Worm (Caenorhabditis elegans): ENCODE results near the gene cest-9.2.

cest-9.2 gene

ce11 chrX:12185847-12186559, 35.9 kb upstream of the cest-9.2 start:
- TF ChIP-seq unc-62 (GFP tag; optimal IDR thresholded peaks at IDR 0.05) = no peak

- TF ChIP-seq unc-62 (GFP tag; optimal IDR thresholded peaks at IDR 0.05) = no peak
These were observed 35.3 kb upstream of the cest-9.2 start for ce11 chrX:12186592-12186991.

ce11 chrX:12188280-12189071, 33.4 kb upstream of the cest-9.2 start:
- no peak for TF ChIP-seq unc-62 (GFP tag; optimal IDR thresholded peaks at IDR 0.05)

- TF ChIP-seq unc-62 (GFP tag; optimal IDR thresholded peaks at IDR 0.05) = no peak
These were observed 24.6 kb upstream of the cest-9.2 start for ce11 chrX:12197367-12197766.

- TF ChIP-seq unc-62 (GFP tag; optimal IDR thresholded peaks at IDR 0.05) = no peak
These were observed 23.6 kb upstream of the cest-9.2 start for ce11 chrX:12198298-12198697.

ce11 chrX:12200577-12200976, 21.3 kb upstream of the cest-9.2 start:
- no peak for TF ChIP-seq unc-62 (GFP tag; optimal IDR thresholded peaks at IDR 0.05)

- TF ChIP-seq unc-62 (GFP tag; optimal IDR thresholded peaks at IDR 0.05) = no peak
These were observed 20.5 kb upstream of the cest-9.2 start for ce11 chrX:12201435-12201834.

- TF ChIP-seq unc-62 (GFP tag; optimal IDR thresholded peaks at IDR 0.05) = no peak
These were observed 20.1 kb upstream of the cest-9.2 start for ce11 chrX:12201840-12202239.

- no peak for TF ChIP-seq unc-62 (GFP tag; optimal IDR thresholded peaks at IDR 0.05)
These were observed 17.6 kb upstream of the cest-9.2 start for ce11 chrX:12204334-12204733.

ce11 chrX:12205478-12206059, 16.3 kb upstream of the cest-9.2 start:
- no peak for TF ChIP-seq unc-62 (GFP tag; optimal IDR thresholded peaks at IDR 0.05)

- no peak for TF ChIP-seq unc-62 (GFP tag; optimal IDR thresholded peaks at IDR 0.05)
These were observed 14.8 kb upstream of the cest-9.2 start for ce11 chrX:12207078-12207477.

- no peak for TF ChIP-seq unc-62 (GFP tag; optimal IDR thresholded peaks at IDR 0.05)
These were observed 11.5 kb upstream of the cest-9.2 start for ce11 chrX:12210145-12211032.

ce11 chrX:12212801-12213200, 9.1 kb upstream of the cest-9.2 start, which contains the start of gene cab-1:
cab-1 (minus strand) TSS chrX:12212901.
- no peak for TF ChIP-seq unc-62 (GFP tag; optimal IDR thresholded peaks at IDR 0.05)

- no peak for TF ChIP-seq unc-62 (GFP tag; optimal IDR thresholded peaks at IDR 0.05)
These were observed 5.0 kb upstream of the cest-9.2 start, which contains the start of gene C23H4.8 for ce11 chrX:12216943-12217342. C23H4.8 (plus strand) TSS chrX:12217243.

ce11 chrX:12219477-12219876, 2.4 kb upstream of the cest-9.2 start, which contains the start of gene cest-8:
cest-8 (plus strand) TSS chrX:12219660.
- no peak for TF ChIP-seq unc-62 (GFP tag; optimal IDR thresholded peaks at IDR 0.05)

ce11 chrX:12222723-12223122, 806 bp downstream of the cest-9.2 start:
- no peak for TF ChIP-seq unc-62 (GFP tag; optimal IDR thresholded peaks at IDR 0.05)

Data from whole organism, dauer.